Fruit fly (Drosophila melanogaster) whole organism, embryonic: ENCODE results near the gene CG4467.

Experiments
- CG10654 ChIP-seq: fragments of 200-800 bp; sonication (Bioruptor generic); optimal IDR thresholded peaks from 2 replicates; lab custom pipeline; 2016; ENCODE audit warnings: missing biosample characterization, missing genetic modification characterization
- CG11085 ChIP-seq: fragments of 200-800 bp; sonication (Bioruptor generic); IDR thresholded peaks from 2 replicates; pipeline ENCODE4 v1.3.6; 2022; ENCODE audit warnings: missing biosample characterization, missing genetic modification characterization
- CG12299 ChIP-seq: fragments of 200-800 bp; sonication (Bioruptor generic); optimal IDR thresholded peaks from 2 replicates; lab custom pipeline; 2018; ENCODE audit warnings: missing biosample characterization, mild to moderate bottlenecking, missing genetic modification characterization
- CG1529 ChIP-seq: fragments of 200-800 bp; sonication (Bioruptor generic); optimal IDR thresholded peaks from 3 replicates; lab custom pipeline; 2018; ENCODE audit warnings: missing biosample characterization, missing genetic modification characterization
- CG15696 ChIP-seq: fragments of 200-800 bp; sonication (Bioruptor generic); optimal IDR thresholded peaks from 2 replicates; lab custom pipeline; 2019; ENCODE audit warnings: missing biosample characterization, mild to moderate bottlenecking, missing genetic modification characterization, moderate library complexity
- CG16863 ChIP-seq: fragments of 200-800 bp; sonication (Bioruptor generic); optimal IDR thresholded peaks from 3 replicates; lab custom pipeline; 2016; ENCODE audit warnings: missing biosample characterization, missing genetic modification characterization
- CG17568 ChIP-seq: fragments of 200-800 bp; sonication (Bioruptor generic); optimal IDR thresholded peaks from 2 replicates; lab custom pipeline; 2018; ENCODE audit warnings: missing biosample characterization, mild to moderate bottlenecking, missing genetic modification characterization, moderate library complexity
- CG18011 ChIP-seq: fragments of 200-800 bp; sonication (Bioruptor generic); optimal IDR thresholded peaks from 2 replicates; lab custom pipeline; 2017; ENCODE audit warnings: missing biosample characterization, missing genetic modification characterization, mild to moderate bottlenecking, moderate library complexity, missing genotype
- CG2129 ChIP-seq: fragments of 200-800 bp; sonication (Bioruptor generic); IDR thresholded peaks from 2 replicates; pipeline ENCODE4 v1.3.6; 2022; ENCODE audit warnings: missing biosample characterization, missing genetic modification characterization; ENCODE audit not compliant: partially characterized antibody
- CG30020 ChIP-seq: fragments of 200-800 bp; optimal IDR thresholded peaks from 2 replicates; lab custom pipeline; 2019; ENCODE audit warnings: missing biosample characterization, mild to moderate bottlenecking, missing genetic modification characterization, moderate library complexity
- CG30431 ChIP-seq: fragments of 200-800 bp; sonication (Bioruptor generic); optimal IDR thresholded peaks from 2 replicates; lab custom pipeline; 2017; ENCODE audit warnings: missing biosample characterization, missing genetic modification characterization
- CG4854 ChIP-seq: fragments of 200-800 bp; sonication (Bioruptor generic); optimal IDR thresholded peaks from 2 replicates; lab custom pipeline; 2016; ENCODE audit warnings: missing biosample characterization, missing genetic modification characterization, inconsistent platforms
- CG7745 ChIP-seq: fragments of 200-800 bp; sonication (Bioruptor generic); optimal IDR thresholded peaks from 2 replicates; lab custom pipeline; 2018; ENCODE audit warnings: missing biosample characterization, mild to moderate bottlenecking, missing genetic modification characterization, moderate library complexity
- CG8089 ChIP-seq: fragments of 200-800 bp; sonication (Bioruptor generic); optimal IDR thresholded peaks from 3 replicates; lab custom pipeline; 2016; ENCODE audit warnings: missing biosample characterization, missing genetic modification characterization
- CG8359 ChIP-seq: fragments of 200-800 bp; sonication (Bioruptor generic); optimal IDR thresholded peaks from 2 replicates; lab custom pipeline; 2017; ENCODE audit warnings: missing biosample characterization, mild to moderate bottlenecking, missing genetic modification characterization, borderline replicate concordance
- CkIIα-i1 ChIP-seq: fragments of 200-800 bp; sonication (Bioruptor generic); IDR thresholded peaks from 2 replicates; pipeline ENCODE4 v1.3.6; 2022; ENCODE audit warnings: missing biosample characterization, missing genetic modification characterization
- Dfd ChIP-seq, 2 experiments: fragments of >200 bp; optimal IDR thresholded peaks; 2 replicates each; lab custom pipeline; 2017; ENCODE audit warnings: missing biosample characterization in 2 of 2, missing genetic modification characterization in 2 of 2
- Dll ChIP-seq: fragments of 200-800 bp; sonication (Bioruptor generic); IDR thresholded peaks from 4 replicates; pipeline ENCODE4 v1.3.6; 2022; ENCODE audit warnings: missing biosample characterization, missing genetic modification characterization; ENCODE audit not compliant: partially characterized antibody
- Doc3 ChIP-seq: fragments of 200-800 bp; sonication (Bioruptor generic); IDR thresholded peaks from 3 replicates; pipeline ENCODE4 v1.3.6; 2022; ENCODE audit warnings: missing biosample characterization, missing genetic modification characterization; ENCODE audit not compliant: partially characterized antibody
- Gsc ChIP-seq: fragments of 200-800 bp; sonication (Bioruptor generic); IDR thresholded peaks from 2 replicates; pipeline ENCODE4 v1.3.6; 2022; ENCODE audit warnings: missing biosample characterization, missing genetic modification characterization
- HHEX ChIP-seq: fragments of 200-800 bp; sonication (Bioruptor generic); optimal IDR thresholded peaks from 3 replicates; lab custom pipeline; 2017; ENCODE audit warnings: missing biosample characterization, mild to moderate bottlenecking, missing genetic modification characterization, missing genetic modification reagents
- HLH54F ChIP-seq: fragments of 200-800 bp; sonication (Bioruptor generic); optimal IDR thresholded peaks from 3 replicates; lab custom pipeline; 2016; ENCODE audit warnings: missing biosample characterization, missing genetic modification characterization
- NC2α ChIP-seq: fragments of 200-800 bp; sonication (Bioruptor generic); optimal IDR thresholded peaks from 2 replicates; lab custom pipeline; 2016; ENCODE audit warnings: missing biosample characterization, missing genetic modification characterization
- Nf-YB ChIP-seq: fragments of 200-800 bp; sonication (Bioruptor generic); optimal IDR thresholded peaks from 3 replicates; lab custom pipeline; 2019; ENCODE audit warnings: missing biosample characterization, mild to moderate bottlenecking, missing genetic modification characterization, moderate library complexity
- ac ChIP-seq: fragments of 200-800 bp; sonication (Bioruptor generic); optimal IDR thresholded peaks from 3 replicates; lab custom pipeline; 2017; ENCODE audit warnings: missing biosample characterization, mild to moderate bottlenecking, missing genetic modification characterization
- ase ChIP-seq: fragments of 200-800 bp; sonication (Bioruptor generic); IDR thresholded peaks from 3 replicates; pipeline ENCODE4 v1.3.6; 2022; ENCODE audit warnings: missing biosample characterization, missing genetic modification characterization
- corto ChIP-seq: fragments of 200-800 bp; sonication (Bioruptor generic); optimal IDR thresholded peaks from 2 replicates; lab custom pipeline; 2016; ENCODE audit warnings: missing biosample characterization, mild to moderate bottlenecking, missing genetic modification characterization, moderate library complexity
- crol ChIP-seq: fragments of 200-800 bp; sonication (Bioruptor generic); IDR thresholded peaks from 2 replicates; pipeline ENCODE4 v1.3.6; 2022; ENCODE audit warnings: missing biosample characterization, missing genetic modification characterization
- esg ChIP-seq: fragments of 200-800 bp; sonication (Bioruptor generic); conservative IDR thresholded peaks from 2 replicates; pipeline ENCODE4 v1.3.6; 2022; ENCODE audit warnings: missing biosample characterization, missing genetic modification characterization
- fd3F ChIP-seq: fragments of 200-800 bp; sonication (Bioruptor generic); optimal IDR thresholded peaks from 2 replicates; lab custom pipeline; 2018; ENCODE audit warnings: missing biosample characterization, mild to moderate bottlenecking, missing genetic modification characterization, moderate library complexity
- gcm ChIP-seq: fragments of 200-800 bp; sonication (Bioruptor generic); optimal IDR thresholded peaks from 2 replicates; lab custom pipeline; 2019; ENCODE audit warnings: missing biosample characterization, mild to moderate bottlenecking, missing genetic modification characterization, moderate library complexity
- gem ChIP-seq: fragments of 200-800 bp; sonication (Bioruptor generic); optimal IDR thresholded peaks from 2 replicates; lab custom pipeline; 2019; ENCODE audit warnings: missing biosample characterization, mild to moderate bottlenecking, missing genetic modification characterization, moderate library complexity
- hbn ChIP-seq: fragments of 200-800 bp; sonication (Bioruptor generic); IDR thresholded peaks from 2 replicates; pipeline ENCODE4 v1.3.6; 2022; ENCODE audit warnings: missing biosample characterization, missing genetic modification characterization; ENCODE audit not compliant: partially characterized antibody
- her ChIP-seq: fragments of 200-800 bp; sonication (Bioruptor generic); optimal IDR thresholded peaks from 2 replicates; lab custom pipeline; 2016; ENCODE audit warnings: missing biosample characterization, missing genetic modification characterization
- kni ChIP-seq: fragments of 200-800 bp; sonication (Bioruptor generic); optimal IDR thresholded peaks from 3 replicates; lab custom pipeline; 2017; ENCODE audit warnings: mild to moderate bottlenecking, missing biosample characterization, missing genetic modification reagents, missing genetic modification characterization
- knrl ChIP-seq: fragments of 200-800 bp; sonication (Bioruptor generic); IDR thresholded peaks from 3 replicates; pipeline ENCODE4 v1.3.6; 2022; ENCODE audit warnings: missing biosample characterization, missing genetic modification characterization; ENCODE audit not compliant: partially characterized antibody
- maf-S ChIP-seq: fragments of 200-800 bp; sonication (Bioruptor generic); optimal IDR thresholded peaks from 2 replicates; lab custom pipeline; 2016; ENCODE audit warnings: missing biosample characterization, missing genetic modification characterization
- nerfin-2 ChIP-seq: fragments of 200-800 bp; sonication (Bioruptor generic); IDR thresholded peaks from 2 replicates; pipeline ENCODE4 v1.3.6; 2022; ENCODE audit warnings: missing biosample characterization, missing genetic modification characterization; ENCODE audit not compliant: partially characterized antibody
- pho ChIP-seq: fragments of 200-800 bp; sonication (Bioruptor generic); optimal IDR thresholded peaks from 2 replicates; lab custom pipeline; 2016; ENCODE audit warnings: missing biosample characterization, missing genetic modification characterization
- prd ChIP-seq, 3 experiments: fragments of >200 bp in 2 of 3; fragments of 200-800 bp in 1 of 3; sonication (Bioruptor generic) in 1 of 3; optimal IDR thresholded peaks in 2 of 3; IDR thresholded peaks in 1 of 3; 2 replicates in 2 of 3; 3 replicates in 1 of 3; pipeline versions ENCODE4 v1.3.6 to Lab custom; 2017 to 2022; ENCODE audit warnings: missing biosample characterization in 1 of 3, missing genetic modification characterization in 1 of 3
- schlank ChIP-seq: fragments of 200-800 bp; sonication (Bioruptor generic); optimal IDR thresholded peaks from 2 replicates; lab custom pipeline; 2018; ENCODE audit warnings: missing biosample characterization, mild to moderate bottlenecking, missing genetic modification characterization
- scrt ChIP-seq: fragments of 200-800 bp; sonication (Bioruptor generic); optimal IDR thresholded peaks from 2 replicates; lab custom pipeline; 2018; ENCODE audit warnings: missing biosample characterization, mild to moderate bottlenecking, missing genetic modification characterization, moderate library complexity
- seq ChIP-seq: fragments of 200-800 bp; sonication (Bioruptor generic); IDR thresholded peaks from 2 replicates; pipeline ENCODE4 v1.3.6; 2022; ENCODE audit warnings: missing biosample characterization, missing genetic modification characterization
- sima ChIP-seq: fragments of 200-800 bp; sonication (Bioruptor generic); optimal IDR thresholded peaks from 2 replicates; lab custom pipeline; 2016; ENCODE audit warnings: missing biosample characterization, missing genetic modification characterization
- so ChIP-seq: fragments of 200-800 bp; sonication (Bioruptor generic); IDR thresholded peaks from 3 replicates; pipeline ENCODE4 v1.3.6; 2022; ENCODE audit warnings: missing biosample characterization, missing genetic modification characterization
- sug ChIP-seq: fragments of 200-800 bp; optimal IDR thresholded peaks from 2 replicates; lab custom pipeline; 2019; ENCODE audit warnings: missing biosample characterization, mild to moderate bottlenecking, missing genetic modification characterization, moderate library complexity
- z ChIP-seq: fragments of 200-800 bp; sonication (Bioruptor generic); IDR thresholded peaks from 3 replicates; pipeline ENCODE4 v1.3.6; 2022; ENCODE audit warnings: missing biosample characterization, missing genetic modification characterization
- zen ChIP-seq: fragments of 200-800 bp; sonication (Bioruptor generic); optimal IDR thresholded peaks from 3 replicates; lab custom pipeline; 2018; ENCODE audit warnings: missing biosample characterization, mild to moderate bottlenecking, missing genetic modification characterization, moderate library complexity
- zf30C ChIP-seq: fragments of 200-800 bp; sonication (Bioruptor generic); optimal IDR thresholded peaks from 3 replicates; lab custom pipeline; 2018; ENCODE audit warnings: missing biosample characterization, mild to moderate bottlenecking, missing genetic modification characterization

CG4467 gene

dm6 chr3R:23251256-23251655 lies 2.6 kb upstream of the CG4467 start, which contains the start of the genes Rad60 and EloA (continued):
- peak; percentile 55; the same call in 1 of the 2 replicates for TF ChIP-seq hbn (GFP tag; lab: Robert Waterston, UW)
- TF ChIP-seq CkIIα-i1: no peak
- peak; percentile 83 for TF ChIP-seq pho (GFP tag; lab: Kevin White, UChicago)
- TF ChIP-seq NC2α (GFP tag; lab: Kevin White, UChicago): peak; percentile 67
- no peak for TF ChIP-seq CG11085 (GFP tag; lab: Robert Waterston, UW)
- TF ChIP-seq her (GFP tag; lab: Kevin White, UChicago): peak; percentile 83
- TF ChIP-seq so (GFP tag; lab: Robert Waterston, UW): peak; percentile 58; the same call in 1 of the 3 replicates
- no peak for TF ChIP-seq zf30C (GFP tag; lab: Kevin White, UChicago)
- no peak for TF ChIP-seq z (GFP tag; lab: Robert Waterston, UW)
- TF ChIP-seq CG30020 (tag; lab: Kevin White, UChicago): peak; percentile 65
- peak; percentile 38 for TF ChIP-seq Nf-YB (GFP tag; lab: Kevin White, UChicago)
- peak; percentile 24 for TF ChIP-seq kni (GFP tag; lab: Kevin White, UChicago)
- TF ChIP-seq Dfd (GFP tag; optimal IDR thresholded peaks at IDR 0.05; lab: Kevin White, UChicago): no peak
- peak; percentile 49 for TF ChIP-seq scrt
- peak; percentile 53 for TF ChIP-seq esg (GFP tag; lab: Robert Waterston, UW)
- TF ChIP-seq gcm (GFP tag; lab: Kevin White, UChicago): peak; percentile 71
- TF ChIP-seq knrl: peak; percentile 64
- TF ChIP-seq nerfin-2 (GFP tag; lab: Robert Waterston, UW): peak; percentile 67
- TF ChIP-seq sima (GFP tag; lab: Kevin White, UChicago): no peak
- peak; percentile 48 for TF ChIP-seq CG15696 (tag; lab: Kevin White, UChicago)
- TF ChIP-seq CG8359: peak; percentile 45
- TF ChIP-seq ac (GFP tag; lab: Kevin White, UChicago): no peak
- peak; percentile 52; the same call in 1 of the 2 replicates for TF ChIP-seq seq
- TF ChIP-seq fd3F (GFP tag; lab: Kevin White, UChicago): peak; percentile 31
- peak; percentile 79 for TF ChIP-seq gem
- peak; percentile 84 for TF ChIP-seq HLH54F (GFP tag; lab: Kevin White, UChicago)
- TF ChIP-seq sug (tag; lab: Kevin White, UChicago): peak; percentile 65
- 0 out of 3 replicates have a peak, but pooled peaks have one; percentile 41 for TF ChIP-seq ase (GFP tag; lab: Robert Waterston, UW)
- no peak for TF ChIP-seq CG17568
- TF ChIP-seq maf-S (GFP tag; lab: Kevin White, UChicago): peak; percentile 85
- TF ChIP-seq Gsc: no peak
- TF ChIP-seq prd (optimal IDR thresholded peaks at IDR 0.05; lab: Kevin White, UChicago): no peak
- peak; percentile 55; the same call in 2 of the 3 replicates for TF ChIP-seq prd (GFP tag; IDR thresholded peaks at IDR 0.05; lab: Robert Waterston, UW)
- peak; percentile 49 for TF ChIP-seq CG12299 (tag; lab: Kevin White, UChicago)
- 0 out of 2 replicates have a peak, but pooled peaks have one; percentile 34 for TF ChIP-seq CG2129 (GFP tag; lab: Robert Waterston, UW)
- peak; percentile 44 for TF ChIP-seq schlank
- peak; percentile 79; the same call in 3 of the 4 replicates for TF ChIP-seq Dll
- TF ChIP-seq CG4854 (GFP tag; lab: Kevin White, UChicago): peak; percentile 74
- peak; percentile 1 for TF ChIP-seq corto (GFP tag; lab: Kevin White, UChicago)
- TF ChIP-seq CG8089 (GFP tag; lab: Kevin White, UChicago): peak; percentile 80
- TF ChIP-seq zen (tag; lab: Kevin White, UChicago): peak; percentile 83
- TF ChIP-seq CG16863 (GFP tag; lab: Kevin White, UChicago): peak; percentile 71
- peak; percentile 84 for TF ChIP-seq CG10654
- TF ChIP-seq crol (GFP tag; lab: Robert Waterston, UW): no peak
- no peak for TF ChIP-seq CG7745 (tag; lab: Kevin White, UChicago)
- TF ChIP-seq Doc3 (GFP tag; lab: Robert Waterston, UW): peak; percentile 69; the same call in 2 of the 3 replicates
- peak; percentile 38 for TF ChIP-seq CG30431 (GFP tag; lab: Kevin White, UChicago)
- TF ChIP-seq CG18011 (GFP tag; lab: Kevin White, UChicago): peak; percentile 60
- TF ChIP-seq HHEX (GFP tag; lab: Kevin White, UChicago): peak; percentile 41
- TF ChIP-seq CG1529: peak; percentile 46
